Worm (Caenorhabditis elegans) whole organism, late embryonic: ENCODE data around the gene F01F1.15.

Experiments
- F13H6.1 ChIP-seq: sonication (generic microtip); optimal IDR thresholded peaks from 2 replicates; lab custom pipeline; 2016; ENCODE audit warnings: missing genetic modification characterization, missing compliant biosample characterization
- K02D7.2 ChIP-seq: sonication (generic microtip); optimal IDR thresholded peaks from 2 replicates; lab custom pipeline; 2017; ENCODE audit warnings: mild to moderate bottlenecking, missing genetic modification characterization, missing compliant biosample characterization
- ama-1 ChIP-seq: fragments of 150-350 bp; optimal IDR thresholded peaks from 2 replicates; lab custom pipeline; 2014
- lin-11 ChIP-seq: fragments of 200-800 bp; sonication (Bioruptor generic); optimal IDR thresholded peaks from 2 replicates; lab custom pipeline; 2018; ENCODE audit warnings: mild to moderate bottlenecking, missing genetic modification characterization, missing compliant biosample characterization
- pha-4 ChIP-seq: fragments of 150-350 bp; optimal IDR thresholded peaks from 2 replicates; lab custom pipeline; 2018; ENCODE audit warnings: missing biosample characterization, missing genetic modification reagents, missing genetic modification characterization
- tbx-7 ChIP-seq: sonication (generic microtip); optimal IDR thresholded peaks from 2 replicates; lab custom pipeline; 2016; ENCODE audit warnings: missing genotype, missing genetic modification characterization, missing compliant biosample characterization

DNA sequence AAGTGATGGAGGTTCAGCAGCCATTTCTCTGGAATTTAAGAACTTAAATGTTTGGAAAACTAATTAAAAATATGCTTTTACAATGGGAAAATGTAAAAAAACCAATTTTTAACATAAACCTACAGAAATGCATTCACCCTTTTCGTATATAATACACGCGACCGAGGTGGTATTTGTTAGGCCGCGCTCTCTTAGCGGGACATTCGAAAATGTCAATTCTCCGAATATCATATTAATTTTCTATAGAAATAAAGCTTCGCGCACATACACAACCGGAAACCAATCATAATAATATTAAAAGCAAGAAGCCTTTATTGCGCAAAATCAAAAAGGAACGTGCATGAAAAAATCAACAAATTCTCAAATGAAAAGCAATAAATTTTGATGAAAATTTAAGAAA, 16.1 kb downstream of the F01F1.15 start, which contains the start of gene ddx-23:
- TF ChIP-seq K02D7.2 (no peak), pha-4 (tag; lab: Kevin White, UChicago) (no peak), tbx-7 (tag; lab: Kevin White, UChicago) (no peak), F13H6.1 (tag; lab: Kevin White, UChicago) (no peak), lin-11 (tag; lab: Kevin White, UChicago) (no peak), ama-1 (lab: Kevin White, UChicago) (no peak)
